Fruit fly (Drosophila melanogaster) whole organism, embryonic: ENCODE results near the gene Naa20A.

Source experiments
- Atf6 ChIP-seq: fragments of 200-800 bp; sonication (Bioruptor generic); IDR thresholded peaks from 2 replicates; pipeline ENCODE4 v1.3.6; 2022; ENCODE audit warnings: missing biosample characterization, missing genetic modification characterization
- CG10267 ChIP-seq: fragments of 200-800 bp; sonication (Bioruptor generic); optimal IDR thresholded peaks from 2 replicates; lab custom pipeline; 2018; ENCODE audit warnings: missing biosample characterization, mild to moderate bottlenecking, missing genetic modification characterization, moderate library complexity
- CG10462 ChIP-seq: fragments of 200-800 bp; sonication (Bioruptor generic); optimal IDR thresholded peaks from 2 replicates; lab custom pipeline; 2016; ENCODE audit warnings: missing biosample characterization, missing genetic modification characterization
- CG10543 ChIP-seq: fragments of 200-800 bp; sonication (Bioruptor generic); optimal IDR thresholded peaks from 3 replicates; lab custom pipeline; 2017; ENCODE audit warnings: missing biosample characterization, mild to moderate bottlenecking, missing genetic modification characterization, moderate library complexity
- CG11504 ChIP-seq: fragments of 200-800 bp; sonication (Bioruptor generic); optimal IDR thresholded peaks from 3 replicates; lab custom pipeline; 2019; ENCODE audit warnings: missing biosample characterization, mild to moderate bottlenecking, missing genetic modification characterization, moderate library complexity
- CG12219 ChIP-seq: fragments of 200-800 bp; sonication (Bioruptor generic); optimal IDR thresholded peaks from 3 replicates; lab custom pipeline; 2018; ENCODE audit warnings: missing biosample characterization, mild to moderate bottlenecking, missing genetic modification characterization
- CG14014 ChIP-seq: fragments of 200-800 bp; sonication (Bioruptor generic); IDR thresholded peaks from 2 replicates; pipeline ENCODE4 v1.3.6; 2022; ENCODE audit warnings: missing biosample characterization, missing genetic modification characterization
- CG15011 ChIP-seq: fragments of 200-800 bp; sonication (Bioruptor generic); optimal IDR thresholded peaks from 3 replicates; lab custom pipeline; 2018; ENCODE audit warnings: missing biosample characterization, mild to moderate bottlenecking, missing genetic modification characterization
- CG15696 ChIP-seq: fragments of 200-800 bp; sonication (Bioruptor generic); optimal IDR thresholded peaks from 2 replicates; lab custom pipeline; 2019; ENCODE audit warnings: missing biosample characterization, mild to moderate bottlenecking, missing genetic modification characterization, moderate library complexity
- CG1647 ChIP-seq: fragments of 200-800 bp; sonication (Bioruptor generic); optimal IDR thresholded peaks from 3 replicates; lab custom pipeline; 2016; ENCODE audit warnings: missing biosample characterization, missing genetic modification characterization
- CG17385 ChIP-seq: fragments of 200-800 bp; sonication (Bioruptor generic); optimal IDR thresholded peaks from 3 replicates; lab custom pipeline; 2018; ENCODE audit warnings: missing biosample characterization, mild to moderate bottlenecking, missing genetic modification characterization
- CG1832 ChIP-seq: fragments of 200-800 bp; sonication (Bioruptor generic); optimal IDR thresholded peaks from 2 replicates; lab custom pipeline; 2017; ENCODE audit warnings: missing biosample characterization, mild to moderate bottlenecking, missing genetic modification characterization, inconsistent platforms
- CG18476 ChIP-seq: fragments of 200-800 bp; sonication (Bioruptor generic); optimal IDR thresholded peaks from 2 replicates; lab custom pipeline; 2016; ENCODE audit warnings: missing biosample characterization, mild to moderate bottlenecking, missing genetic modification characterization
- CG3838 ChIP-seq: fragments of 200-800 bp; sonication (Bioruptor generic); optimal IDR thresholded peaks from 3 replicates; lab custom pipeline; 2016; ENCODE audit warnings: missing biosample characterization, missing genetic modification characterization
- CG4328 ChIP-seq: fragments of 200-800 bp; sonication (Bioruptor generic); optimal IDR thresholded peaks from 3 replicates; lab custom pipeline; 2017; ENCODE audit warnings: missing biosample characterization, missing genetic modification reagents, missing genetic modification characterization
- CG6765 ChIP-seq: fragments of 200-800 bp; sonication (Bioruptor generic); optimal IDR thresholded peaks from 3 replicates; lab custom pipeline; 2017; ENCODE audit warnings: missing biosample characterization, mild to moderate bottlenecking, missing genetic modification characterization
- CG6791 ChIP-seq: fragments of 200-800 bp; sonication (Bioruptor generic); IDR thresholded peaks from 3 replicates; pipeline ENCODE4 v1.3.6; 2022; ENCODE audit warnings: missing biosample characterization, missing genetic modification characterization; ENCODE audit not compliant: partially characterized antibody
- CTCF ChIP-seq: fragments of 200-800 bp; sonication (Bioruptor generic); optimal IDR thresholded peaks from 2 replicates; lab custom pipeline; 2017; ENCODE audit warnings: missing biosample characterization, mild to moderate bottlenecking, missing genetic modification characterization, moderate library complexity
- Dad ChIP-seq: fragments of 200-800 bp; sonication (Bioruptor generic); optimal IDR thresholded peaks from 3 replicates; lab custom pipeline; 2016; ENCODE audit warnings: missing biosample characterization, missing genetic modification characterization
- Dref ChIP-seq: fragments of 200-800 bp; sonication (Bioruptor generic); IDR thresholded peaks from 2 replicates; pipeline ENCODE4 v1.3.6; 2022; ENCODE audit warnings: missing biosample characterization, missing genetic modification characterization
- Ets97D ChIP-seq: fragments of 200-800 bp; sonication (Bioruptor generic); optimal IDR thresholded peaks from 3 replicates; lab custom pipeline; 2016; ENCODE audit warnings: missing biosample characterization, missing genetic modification characterization
- HmgZ ChIP-seq: fragments of 200-800 bp; sonication (Bioruptor generic); optimal IDR thresholded peaks from 2 replicates; lab custom pipeline; 2018; ENCODE audit warnings: missing biosample characterization, mild to moderate bottlenecking, missing genetic modification characterization
- Hmr ChIP-seq: fragments of 200-800 bp; sonication (Bioruptor generic); optimal IDR thresholded peaks from 3 replicates; lab custom pipeline; 2017; ENCODE audit warnings: mild to moderate bottlenecking, missing biosample characterization, missing genetic modification reagents, missing genetic modification characterization
- Hr3 ChIP-seq: fragments of 200-800 bp; sonication (Bioruptor generic); optimal IDR thresholded peaks from 3 replicates; lab custom pipeline; 2016; ENCODE audit warnings: missing biosample characterization, missing genetic modification characterization
- Mes4 ChIP-seq: fragments of 200-800 bp; sonication (Bioruptor generic); optimal IDR thresholded peaks from 2 replicates; lab custom pipeline; 2016; ENCODE audit warnings: missing biosample characterization, missing genetic modification characterization
- Pdp1 ChIP-seq, 2 experiments: fragments of 200-800 bp; sonication (Bioruptor generic); optimal IDR thresholded peaks; 3 replicates each; lab custom pipeline; 2016; ENCODE audit warnings: missing biosample characterization in 2 of 2, missing genetic modification characterization in 2 of 2, mild to moderate bottlenecking in 1 of 2, moderate library complexity in 1 of 2
- Rx ChIP-seq: fragments of 200-800 bp; sonication (Bioruptor generic); IDR thresholded peaks from 2 replicates; pipeline ENCODE4 v1.3.6; 2022; ENCODE audit warnings: missing biosample characterization, missing genetic modification characterization
- Six4 ChIP-seq: fragments of 200-800 bp; sonication (Bioruptor generic); optimal IDR thresholded peaks from 2 replicates; lab custom pipeline; 2016; ENCODE audit warnings: missing biosample characterization, missing genetic modification characterization
- Spps ChIP-seq: fragments of 200-800 bp; sonication (Bioruptor generic); optimal IDR thresholded peaks from 2 replicates; lab custom pipeline; 2018; ENCODE audit warnings: missing biosample characterization, mild to moderate bottlenecking, missing genetic modification characterization
- Trl ChIP-seq, 3 experiments: fragments of >200 bp in 2 of 3; fragments of 200-800 bp in 1 of 3; sonication (Bioruptor generic) in 1 of 3; optimal IDR thresholded peaks; 2 replicates in 1 of 3; 3 replicates in 2 of 3; lab custom pipeline; 2016 to 2017; ENCODE audit warnings: missing biosample characterization in 1 of 3, missing genetic modification characterization in 1 of 3
- Usf ChIP-seq: fragments of 200-800 bp; sonication (Bioruptor generic); optimal IDR thresholded peaks from 2 replicates; lab custom pipeline; 2017; ENCODE audit warnings: missing genotype, missing biosample characterization, missing genetic modification characterization
- YL-1 ChIP-seq: fragments of 200-800 bp; sonication (Bioruptor generic); optimal IDR thresholded peaks from 3 replicates; lab custom pipeline; 2017; ENCODE audit warnings: missing biosample characterization, mild to moderate bottlenecking, missing genetic modification characterization
- bowl ChIP-seq: fragments of 200-800 bp; sonication (Bioruptor generic); IDR thresholded peaks from 2 replicates; pipeline ENCODE4 v1.3.6; 2022; ENCODE audit warnings: missing biosample characterization, missing genetic modification characterization
- danr ChIP-seq: fragments of 200-800 bp; sonication (Bioruptor generic); IDR thresholded peaks from 2 replicates; pipeline ENCODE4 v1.3.6; 2022; ENCODE audit warnings: missing biosample characterization, missing genetic modification characterization
- eyg ChIP-seq: fragments of 200-800 bp; sonication (Bioruptor generic); optimal IDR thresholded peaks from 3 replicates; lab custom pipeline; 2016; ENCODE audit warnings: missing biosample characterization, missing genetic modification characterization
- ftz-f1 ChIP-seq: fragments of 200-800 bp; sonication (Bioruptor generic); optimal IDR thresholded peaks from 2 replicates; lab custom pipeline; 2016; ENCODE audit warnings: missing biosample characterization, missing genetic modification characterization
- mirr ChIP-seq: fragments of 200-800 bp; sonication (Bioruptor generic); optimal IDR thresholded peaks from 3 replicates; lab custom pipeline; 2018; ENCODE audit warnings: missing biosample characterization, mild to moderate bottlenecking, missing genetic modification characterization
- pnt ChIP-seq: fragments of 200-800 bp; sonication (Bioruptor generic); optimal IDR thresholded peaks from 3 replicates; lab custom pipeline; 2016; ENCODE audit warnings: missing biosample characterization, missing genetic modification characterization
- prd ChIP-seq, 3 experiments: fragments of >200 bp in 2 of 3; fragments of 200-800 bp in 1 of 3; sonication (Bioruptor generic) in 1 of 3; optimal IDR thresholded peaks in 2 of 3; IDR thresholded peaks in 1 of 3; 2 replicates in 2 of 3; 3 replicates in 1 of 3; pipeline versions ENCODE4 v1.3.6 to Lab custom; 2017 to 2022; ENCODE audit warnings: missing biosample characterization in 1 of 3, missing genetic modification characterization in 1 of 3
- ranshi ChIP-seq: fragments of 200-800 bp; sonication (Bioruptor generic); IDR thresholded peaks from 2 replicates; pipeline ENCODE4 v1.3.6; 2022; ENCODE audit warnings: missing biosample characterization, missing genetic modification characterization
- salm ChIP-seq: fragments of 200-800 bp; sonication (Bioruptor generic); optimal IDR thresholded peaks from 2 replicates; lab custom pipeline; 2018; ENCODE audit warnings: missing biosample characterization, mild to moderate bottlenecking, missing genetic modification characterization
- sc ChIP-seq, 3 experiments: fragments of >200 bp in 2 of 3; fragments of 200-800 bp in 1 of 3; sonication (Bioruptor generic) in 1 of 3; optimal IDR thresholded peaks; 2 replicates in 2 of 3; 3 replicates in 1 of 3; lab custom pipeline; 2017; ENCODE audit warnings: mild to moderate bottlenecking in 1 of 3, missing biosample characterization in 1 of 3, missing genetic modification characterization in 1 of 3, missing genetic modification reagents in 1 of 3
- schlank ChIP-seq: fragments of 200-800 bp; sonication (Bioruptor generic); optimal IDR thresholded peaks from 2 replicates; lab custom pipeline; 2018; ENCODE audit warnings: missing biosample characterization, mild to moderate bottlenecking, missing genetic modification characterization
- scrt ChIP-seq: fragments of 200-800 bp; sonication (Bioruptor generic); optimal IDR thresholded peaks from 2 replicates; lab custom pipeline; 2018; ENCODE audit warnings: missing biosample characterization, mild to moderate bottlenecking, missing genetic modification characterization, moderate library complexity
- sd ChIP-seq: fragments of 200-800 bp; sonication (Bioruptor generic); optimal IDR thresholded peaks from 3 replicates; lab custom pipeline; 2018; ENCODE audit warnings: missing biosample characterization, mild to moderate bottlenecking, missing genetic modification characterization, moderate library complexity
- sim ChIP-seq: fragments of 200-800 bp; sonication (Bioruptor generic); IDR thresholded peaks from 2 replicates; pipeline ENCODE4 v1.3.6; 2022; ENCODE audit warnings: missing biosample characterization, missing genetic modification characterization
- sug ChIP-seq: fragments of 200-800 bp; optimal IDR thresholded peaks from 2 replicates; lab custom pipeline; 2019; ENCODE audit warnings: missing biosample characterization, mild to moderate bottlenecking, missing genetic modification characterization, moderate library complexity
- wek ChIP-seq: fragments of 200-800 bp; sonication (Bioruptor generic); optimal IDR thresholded peaks from 3 replicates; lab custom pipeline; 2018; ENCODE audit warnings: missing biosample characterization, mild to moderate bottlenecking, missing genetic modification characterization, moderate library complexity

Naa20A gene

DNA sequence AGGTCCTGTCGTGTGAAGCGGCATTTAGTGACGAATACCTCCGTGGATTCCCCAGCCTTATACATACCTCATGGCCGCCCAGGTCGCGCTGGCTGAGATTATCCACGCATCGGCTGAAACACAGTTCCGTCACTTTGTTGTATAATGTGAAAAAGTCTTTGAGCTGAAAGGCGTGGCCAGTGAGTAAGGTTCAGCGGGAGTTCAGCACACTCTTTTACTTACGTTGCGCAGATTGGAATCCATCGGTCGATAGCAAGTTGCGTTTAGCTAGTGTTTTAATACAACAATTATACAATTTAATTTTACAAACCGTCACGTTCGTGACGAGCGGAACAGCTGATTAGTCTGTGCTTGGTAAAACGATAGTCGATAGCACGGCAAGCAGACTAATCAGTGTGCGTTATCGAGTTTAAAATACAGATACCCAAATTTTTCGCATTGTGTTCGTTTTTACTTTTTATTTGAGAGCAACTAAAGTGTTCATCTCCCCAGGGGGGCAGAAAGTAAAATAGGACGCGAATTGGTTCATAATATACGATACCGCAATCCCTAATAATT is 4.6 kb downstream of the Naa20A start, which contains the start of the genes Pstk and Tim9b (continued):
- peak in 1 of 2 experiments; percentile 93 for TF ChIP-seq Pdp1 (GFP tag; optimal IDR thresholded peaks at IDR 0.05; lab: Kevin White, UChicago)
- no peak for TF ChIP-seq salm (tag; lab: Kevin White, UChicago)
- TF ChIP-seq CG10462 = no peak
- no peak for TF ChIP-seq Rx (GFP tag; lab: Robert Waterston, UW)
- TF ChIP-seq ftz-f1 (GFP tag; lab: Kevin White, UChicago) = no peak
- TF ChIP-seq Atf6 (GFP tag; lab: Robert Waterston, UW) = no peak
- TF ChIP-seq Dref (GFP tag; lab: Robert Waterston, UW) = peak; percentile 71
- TF ChIP-seq prd (optimal IDR thresholded peaks at IDR 0.05; lab: Kevin White, UChicago) = no peak
- TF ChIP-seq prd (GFP tag; IDR thresholded peaks at IDR 0.05; lab: Robert Waterston, UW) = no peak
- TF ChIP-seq CG3838 = no peak
- TF ChIP-seq sd (tag; lab: Kevin White, UChicago) = no peak
- no peak for TF ChIP-seq Trl (optimal IDR thresholded peaks at IDR 0.05; lab: Kevin White, UChicago)
- no peak for TF ChIP-seq Trl (GFP tag; optimal IDR thresholded peaks at IDR 0.05; lab: Kevin White, UChicago)
- no peak for TF ChIP-seq Six4 (GFP tag; lab: Kevin White, UChicago)
- no peak for TF ChIP-seq CG10543
- TF ChIP-seq CG17385 (GFP tag; lab: Kevin White, UChicago) = no peak
- TF ChIP-seq scrt (GFP tag; lab: Kevin White, UChicago) = no peak
- TF ChIP-seq CG18476 (GFP tag; lab: Kevin White, UChicago) = no peak
- no peak for TF ChIP-seq wek (GFP tag; lab: Kevin White, UChicago)
- TF ChIP-seq CG15011 (GFP tag; lab: Kevin White, UChicago) = no peak
- no peak for TF ChIP-seq Spps
- no peak for TF ChIP-seq ranshi (GFP tag; lab: Robert Waterston, UW)
- no peak for TF ChIP-seq sc (optimal IDR thresholded peaks at IDR 0.05; lab: Kevin White, UChicago)
- no peak for TF ChIP-seq sc (GFP tag; optimal IDR thresholded peaks at IDR 0.05; lab: Kevin White, UChicago)

DNA sequence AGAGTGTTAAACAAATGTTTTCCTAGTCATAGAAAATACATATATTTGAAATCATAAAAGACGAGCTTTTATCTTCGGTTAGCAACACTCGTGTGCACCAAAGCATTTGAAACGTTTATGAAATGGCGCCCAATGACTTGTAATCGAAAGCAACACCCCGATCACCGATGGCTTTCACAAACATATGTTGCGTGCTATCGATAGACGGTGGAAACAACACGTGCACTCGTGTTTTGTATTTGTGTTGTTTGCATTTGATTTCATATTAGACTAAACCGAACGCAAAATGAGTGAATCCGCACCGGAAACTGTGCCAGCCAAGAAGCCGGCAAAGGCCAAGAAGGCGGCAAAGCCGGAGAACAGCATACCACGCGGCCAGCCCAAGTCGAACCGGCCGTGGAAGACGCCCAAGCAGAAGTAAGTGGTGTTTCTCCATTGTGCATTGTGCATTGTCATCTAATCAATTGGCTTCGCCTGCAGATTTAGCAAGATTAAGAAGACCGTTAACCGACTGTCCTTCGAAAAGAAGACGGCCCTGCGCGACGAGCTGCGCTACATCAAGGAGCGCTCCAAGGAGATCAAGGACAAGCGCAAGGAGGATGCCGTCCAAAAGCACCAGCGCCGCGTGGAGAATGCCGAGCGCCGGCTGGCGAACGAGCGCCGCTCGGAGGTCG is 6.7 kb downstream of the Naa20A start, which contains the start of gene CG14210:
Gene CG14210, plus strand, starts transcription at position 207 of the 674 bp plus-strand sequence.
- TF ChIP-seq Ets97D (peak; percentile 32), danr (no peak), CG6791 (GFP tag; lab: Robert Waterston, UW) (peak; percentile 75; the same call in 2 of the 3 replicates), HmgZ (tag; lab: Kevin White, UChicago) (peak; percentile 7), sim (GFP tag; lab: Robert Waterston, UW) (no peak), Hr3 (no peak), CG1647 (GFP tag; lab: Kevin White, UChicago) (no peak), CG15696 (no peak), schlank (no peak), CG1832 (GFP tag; lab: Kevin White, UChicago) (no peak), eyg (no peak), YL-1 (GFP tag; lab: Kevin White, UChicago) (peak; percentile 52), CG10267 (tag; lab: Kevin White, UChicago) (peak; percentile 9), bowl (GFP tag; lab: Robert Waterston, UW) (no peak), Dad (GFP tag; lab: Kevin White, UChicago) (no peak), Hmr (GFP tag; lab: Kevin White, UChicago) (no peak), pnt (GFP tag; lab: Kevin White, UChicago) (no peak), CG12219 (no peak), sug (tag; lab: Kevin White, UChicago) (peak; percentile 25), CG4328 (no peak), CG11504 (tag; lab: Kevin White, UChicago) (no peak), Dref (GFP tag; lab: Robert Waterston, UW) (peak; percentile 84), mirr (GFP tag; lab: Kevin White, UChicago) (peak; percentile 8), CG14014 (GFP tag; lab: Robert Waterston, UW) (no peak), Mes4 (no peak), Usf (no peak), CG15011 (GFP tag; lab: Kevin White, UChicago) (no peak), CTCF (GFP tag; lab: Kevin White, UChicago) (no peak), CG6765 (GFP tag; lab: Kevin White, UChicago) (no peak)
